Worm (Caenorhabditis elegans) whole organism, L2 larva: ENCODE data around the gene pitp-1.

Experiments used
- C34F6.9 ChIP-seq: fragments of 150-350 bp; optimal IDR thresholded peaks from 2 replicates; lab custom pipeline; 2014; ENCODE audit warnings: missing biosample characterization, missing genetic modification characterization
- R02D3.7 ChIP-seq: fragments of 150-350 bp; optimal IDR thresholded peaks from 2 replicates; lab custom pipeline; 2014; ENCODE audit warnings: missing biosample characterization, missing genetic modification characterization
- Y55F3AM.14 ChIP-seq: fragments of 200-800 bp; sonication (Bioruptor generic); optimal IDR thresholded peaks from 2 replicates; lab custom pipeline; 2018; ENCODE audit warnings: mild to moderate bottlenecking, missing genetic modification characterization, missing compliant biosample characterization
- ZK546.5 ChIP-seq: sonication (generic microtip); optimal IDR thresholded peaks from 2 replicates; lab custom pipeline; 2017; ENCODE audit warnings: missing biosample characterization, missing genetic modification characterization
- aly-2 ChIP-seq: fragments of 150-350 bp; optimal IDR thresholded peaks from 2 replicates; lab custom pipeline; 2014; ENCODE audit warnings: missing biosample characterization, missing genetic modification characterization
- ama-1 ChIP-seq: fragments of 150-350 bp; optimal IDR thresholded peaks from 2 replicates; lab custom pipeline; 2018; ENCODE audit warnings: inconsistent platforms
- blmp-1 ChIP-seq: sonication (generic microtip); optimal IDR thresholded peaks from 2 replicates; lab custom pipeline; 2017; ENCODE audit warnings: missing genetic modification characterization, mild to moderate bottlenecking, missing compliant biosample characterization, antibody characterized with exemption, moderate library complexity; ENCODE audit not compliant: insufficient read depth
- ceh-16 ChIP-seq: fragments of 150-350 bp; optimal IDR thresholded peaks from 2 replicates; lab custom pipeline; 2014; ENCODE audit warnings: missing biosample characterization, missing genetic modification characterization
- ceh-82 ChIP-seq: fragments of 150-350 bp; optimal IDR thresholded peaks from 2 replicates; lab custom pipeline; 2014; ENCODE audit warnings: missing biosample characterization, missing genetic modification characterization
- crh-2 ChIP-seq: sonication (generic microtip); optimal IDR thresholded peaks from 2 replicates; lab custom pipeline; 2017; ENCODE audit warnings: missing biosample characterization, missing genetic modification characterization
- egl-27 ChIP-seq: sonication (generic microtip); optimal IDR thresholded peaks from 3 replicates; lab custom pipeline; 2017; ENCODE audit warnings: missing biosample characterization, missing genetic modification reagents, missing genetic modification characterization
- fos-1 ChIP-seq: fragments of 150-350 bp; optimal IDR thresholded peaks from 2 replicates; lab custom pipeline; 2014; ENCODE audit warnings: missing biosample characterization, missing genetic modification characterization
- gmeb-1 ChIP-seq: fragments of 150-350 bp; optimal IDR thresholded peaks from 2 replicates; lab custom pipeline; 2014; ENCODE audit warnings: missing biosample characterization, missing genetic modification characterization
- lin-11 ChIP-seq: fragments of 150-350 bp; sonication (generic microtip); optimal IDR thresholded peaks from 2 replicates; lab custom pipeline; 2014; ENCODE audit warnings: missing biosample characterization, missing genetic modification characterization, inconsistent platforms, mixed read lengths
- lin-13 ChIP-seq: fragments of 150-350 bp; optimal IDR thresholded peaks from 2 replicates; lab custom pipeline; 2014; ENCODE audit warnings: missing biosample characterization, missing genetic modification reagents, missing genetic modification characterization
- lin-39 ChIP-seq: fragments of 150-350 bp; optimal IDR thresholded peaks from 2 replicates; lab custom pipeline; 2014; ENCODE audit warnings: missing biosample characterization, missing genetic modification reagents, missing genetic modification characterization
- lsy-2 ChIP-seq, 2 experiments: fragments of 150-350 bp in 1 of 2; sonication (generic microtip) in 1 of 2; optimal IDR thresholded peaks; 2 replicates each; lab custom pipeline; 2014 to 2017; ENCODE audit warnings: missing biosample characterization in 2 of 2, missing genetic modification characterization in 2 of 2
- mbf-1 ChIP-seq: sonication (generic microtip); optimal IDR thresholded peaks from 2 replicates; lab custom pipeline; 2017; ENCODE audit warnings: missing biosample characterization, missing genetic modification characterization
- mdl-1 ChIP-seq, 2 experiments: fragments of 150-350 bp in 1 of 2; sonication (generic microtip) in 1 of 2; optimal IDR thresholded peaks; 2 replicates each; lab custom pipeline; 2017; ENCODE audit warnings: missing biosample characterization in 2 of 2, missing genetic modification characterization in 2 of 2
- nhr-11 ChIP-seq: fragments of 150-350 bp; optimal IDR thresholded peaks from 2 replicates; lab custom pipeline; 2014; ENCODE audit warnings: missing biosample characterization, missing genetic modification characterization
- nhr-12 ChIP-seq: fragments of 150-350 bp; optimal IDR thresholded peaks from 2 replicates; lab custom pipeline; 2014; ENCODE audit warnings: missing biosample characterization, missing genetic modification characterization
- nhr-21 ChIP-seq: fragments of 150-350 bp; optimal IDR thresholded peaks from 2 replicates; lab custom pipeline; 2014; ENCODE audit warnings: missing biosample characterization, missing genetic modification characterization
- nhr-23 ChIP-seq: fragments of 150-350 bp; optimal IDR thresholded peaks from 2 replicates; lab custom pipeline; 2014; ENCODE audit warnings: missing biosample characterization, missing genetic modification reagents, missing genetic modification characterization
- nhr-237 ChIP-seq: fragments of 150-350 bp; optimal IDR thresholded peaks from 2 replicates; lab custom pipeline; 2014; ENCODE audit warnings: missing biosample characterization, missing genetic modification characterization
- nhr-25 ChIP-seq: fragments of 150-350 bp; sonication (generic microtip); optimal IDR thresholded peaks from 3 replicates; lab custom pipeline; 2014; ENCODE audit warnings: missing biosample characterization, missing genetic modification characterization
- nhr-6 ChIP-seq: fragments of 150-350 bp; optimal IDR thresholded peaks from 2 replicates; lab custom pipeline; 2014; ENCODE audit warnings: missing biosample characterization, missing genetic modification characterization
- nhr-77 ChIP-seq: fragments of 150-350 bp; optimal IDR thresholded peaks from 2 replicates; lab custom pipeline; 2014; ENCODE audit warnings: missing biosample characterization, missing genetic modification characterization
- sem-4 ChIP-seq: fragments of 150-350 bp; optimal IDR thresholded peaks from 2 replicates; lab custom pipeline; 2014; ENCODE audit warnings: missing biosample characterization, missing genetic modification reagents, missing genetic modification characterization
- skn-1 ChIP-seq: sonication (generic microtip); optimal IDR thresholded peaks from 2 replicates; lab custom pipeline; 2017; ENCODE audit warnings: missing biosample characterization, missing genetic modification characterization
- sma-3 ChIP-seq: sonication (generic microtip); optimal IDR thresholded peaks from 2 replicates; lab custom pipeline; 2016; ENCODE audit warnings: missing genetic modification reagents, missing genetic modification characterization, missing compliant biosample characterization
- sma-9 ChIP-seq, 2 experiments: fragments of 150-350 bp in 1 of 2; sonication (generic microtip) in 1 of 2; optimal IDR thresholded peaks; 2 replicates each; lab custom pipeline; 2014 to 2016; ENCODE audit warnings: missing genetic modification characterization in 2 of 2, mild to moderate bottlenecking in 1 of 2, missing biosample characterization in 1 of 2, missing compliant biosample characterization in 1 of 2, missing genetic modification reagents in 1 of 2, moderate library complexity in 1 of 2
- unc-55 ChIP-seq: fragments of 150-350 bp; sonication (generic microtip); optimal IDR thresholded peaks from 3 replicates; lab custom pipeline; 2014; ENCODE audit warnings: missing biosample characterization, missing genetic modification reagents, missing genetic modification characterization
- unc-62 ChIP-seq: fragments of 150-350 bp; optimal IDR thresholded peaks from 2 replicates; lab custom pipeline; 2014; ENCODE audit warnings: missing biosample characterization, missing genetic modification reagents, missing genetic modification characterization
- zag-1 ChIP-seq: fragments of 150-350 bp; optimal IDR thresholded peaks from 2 replicates; lab custom pipeline; 2014; ENCODE audit warnings: missing biosample characterization, missing genetic modification characterization
- ztf-1 ChIP-seq: fragments of 200-800 bp; sonication (Bioruptor generic); conservative IDR thresholded peaks from 2 replicates; pipeline ENCODE4 v1.3.6; 2022; ENCODE audit warnings: missing genetic modification characterization, missing compliant biosample characterization
- ztf-11 ChIP-seq: sonication (generic microtip); optimal IDR thresholded peaks from 2 replicates; lab custom pipeline; 2017; ENCODE audit warnings: missing biosample characterization, missing genetic modification characterization
- ztf-4 ChIP-seq: fragments of 150-350 bp; optimal IDR thresholded peaks from 2 replicates; lab custom pipeline; 2014; ENCODE audit warnings: missing biosample characterization, missing genetic modification characterization

Gene pitp-1

ce11 chrIII:3498957-3499356 lies 30.6 kb downstream of the pitp-1 start, which contains the start of gene M01F1.9:
Gene M01F1.9 (minus strand): TSS chrIII:3499057.
- TF ChIP-seq ama-1 (lab: Kevin White, UChicago) (no peak), nhr-12 (tag; lab: Kevin White, UChicago) (no peak), aly-2 (tag; lab: Kevin White, UChicago) (no peak), egl-27 (tag; lab: Kevin White, UChicago) (no peak), sma-3 (GFP tag; lab: Kevin White, UChicago) (no peak), fos-1 (no peak), nhr-77 (tag; lab: Kevin White, UChicago) (no peak), ztf-1 (no peak), nhr-6 (no peak), ztf-11 (no peak), ztf-4 (tag; lab: Kevin White, UChicago) (no peak), mbf-1 (tag; lab: Kevin White, UChicago) (no peak)

- TF ChIP-seq lin-11 (no peak), sma-9 (GFP tag; optimal IDR thresholded peaks at IDR 0.05; lab: Kevin White, UChicago) (no peak), sma-9 (tag; optimal IDR thresholded peaks at IDR 0.05; lab: Kevin White, UChicago) (no peak), nhr-12 (tag; lab: Kevin White, UChicago) (no peak), nhr-237 (tag; lab: Kevin White, UChicago) (no peak), ZK546.5 (tag; lab: Kevin White, UChicago) (no peak), nhr-25 (tag; lab: Kevin White, UChicago) (no peak), lin-13 (GFP tag; lab: Kevin White, UChicago) (no peak), mdl-1 (tag; optimal IDR thresholded peaks at IDR 0.05; lab: Kevin White, UChicago) (no peak), aly-2 (tag; lab: Kevin White, UChicago) (no peak), ztf-4 (tag; lab: Kevin White, UChicago) (no peak), Y55F3AM.14 (GFP tag; lab: Kevin White, UChicago) (no peak), lsy-2 (tag; optimal IDR thresholded peaks at IDR 0.05; lab: Kevin White, UChicago) (no peak), skn-1 (tag; lab: Kevin White, UChicago) (no peak), crh-2 (tag; lab: Kevin White, UChicago) (no peak), nhr-11 (tag; lab: Kevin White, UChicago) (no peak)
Observed at ce11 chrIII:3493138-3493537, 36.5 kb downstream of the pitp-1 start, which contains the start of gene gly-14. Gene gly-14 (minus strand): TSS chrIII:3493238.

- TF ChIP-seq nhr-23 (tag; lab: Kevin White, UChicago) (no peak), unc-62 (GFP tag; lab: Kevin White, UChicago) (no peak), unc-55 (GFP tag; lab: Kevin White, UChicago) (no peak), lin-13 (GFP tag; lab: Kevin White, UChicago) (no peak), ztf-11 (no peak), gmeb-1 (tag; lab: Kevin White, UChicago) (no peak), nhr-21 (tag; lab: Kevin White, UChicago) (no peak), crh-2 (tag; lab: Kevin White, UChicago) (no peak), ceh-16 (tag; lab: Kevin White, UChicago) (no peak), blmp-1 (no peak), C34F6.9 (tag; lab: Kevin White, UChicago) (no peak)
Observed at ce11 chrIII:3488224-3488623, 41.4 kb downstream of the pitp-1 start, which contains the start of gene C34C12.7. Gene C34C12.7 (minus strand): TSS chrIII:3488341.

ce11 chrIII:3487133-3487532 lies 42.5 kb downstream of the pitp-1 start:
- no peak for TF ChIP-seq skn-1 (tag; lab: Kevin White, UChicago)
- no peak for TF ChIP-seq R02D3.7 (tag; lab: Kevin White, UChicago)
- TF ChIP-seq gmeb-1 (tag; lab: Kevin White, UChicago), result no peak
- TF ChIP-seq ceh-82 (tag; lab: Kevin White, UChicago), result no peak
- TF ChIP-seq sma-9 (GFP tag; optimal IDR thresholded peaks at IDR 0.05; lab: Kevin White, UChicago), result no peak
- no peak for TF ChIP-seq sma-9 (tag; optimal IDR thresholded peaks at IDR 0.05; lab: Kevin White, UChicago)
- TF ChIP-seq nhr-23 (tag; lab: Kevin White, UChicago), result no peak
- no peak for TF ChIP-seq sem-4 (tag; lab: Kevin White, UChicago)
- no peak for TF ChIP-seq fos-1
- no peak for TF ChIP-seq nhr-11 (tag; lab: Kevin White, UChicago)
- no peak for TF ChIP-seq mdl-1 (tag; optimal IDR thresholded peaks at IDR 0.05; lab: Kevin White, UChicago)
- no peak for TF ChIP-seq zag-1 (tag; lab: Kevin White, UChicago)
- no peak for TF ChIP-seq lin-11
- no peak for TF ChIP-seq mbf-1 (tag; lab: Kevin White, UChicago)
- TF ChIP-seq lin-39 (tag; lab: Kevin White, UChicago), result no peak
- TF ChIP-seq ztf-1, result no peak
- TF ChIP-seq aly-2 (tag; lab: Kevin White, UChicago), result no peak
- TF ChIP-seq nhr-77 (tag; lab: Kevin White, UChicago), result no peak
- TF ChIP-seq, all 48 proteins: peak for 0
